Fruit fly (Drosophila melanogaster): ENCODE results near the gene tal-AA.
A peak's percentile ranks its signal among the peaks of the same experiment; 100 is the strongest.

Gene tal-AA

DNA sequence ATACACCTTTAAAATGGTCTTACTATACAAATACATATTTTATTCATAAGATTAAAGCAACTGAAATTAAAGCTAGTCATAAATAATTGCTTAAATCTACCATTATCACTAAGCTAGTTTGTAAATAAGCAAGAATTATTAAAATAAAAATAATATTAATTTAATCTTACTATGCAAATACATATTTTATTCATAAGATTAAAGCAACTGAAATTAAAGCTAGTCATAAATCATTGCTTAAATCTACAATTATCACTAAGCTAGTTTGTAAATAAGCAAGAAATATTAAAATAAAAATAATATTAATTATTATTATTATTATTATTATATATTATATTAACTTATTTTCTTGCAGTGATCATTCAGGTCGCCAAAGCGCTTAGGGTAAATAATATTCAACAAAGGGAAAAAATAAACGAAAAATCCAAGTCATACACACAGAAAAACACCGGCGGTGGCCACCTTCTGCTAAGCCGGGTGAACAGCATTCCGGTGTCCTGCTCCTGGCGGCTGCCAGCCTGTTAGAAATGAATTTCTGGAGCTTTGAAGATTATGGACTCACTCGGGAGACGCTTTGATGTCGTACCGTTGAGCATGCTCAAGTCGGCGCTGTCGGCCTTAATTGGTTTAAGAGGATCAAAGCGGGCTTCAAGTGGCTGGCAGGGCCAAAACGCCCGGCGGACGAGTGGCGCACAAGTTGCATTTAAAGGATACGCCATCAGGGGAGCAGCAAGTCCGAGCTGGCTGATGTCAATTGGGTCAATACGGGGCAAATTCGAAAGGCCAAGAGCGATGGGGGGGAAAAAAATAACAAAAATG, 8.8 kb upstream of the tal-AA start (continued):
- TF ChIP-seq PHDP (tag; optimal IDR thresholded peaks at IDR 0.05) (peak; percentile 39), Atf6 (GFP tag; IDR thresholded peaks at IDR 0.05) (0 out of 2 replicates have a peak, but pooled peaks have one; percentile 29), ATbp (GFP tag; optimal IDR thresholded peaks at IDR 0.05) (peak; percentile 37), ara (GFP tag; IDR thresholded peaks at IDR 0.05) (0 out of 2 replicates have a peak, but pooled peaks have one; percentile 18), CG4424 (GFP tag; optimal IDR thresholded peaks at IDR 0.05) (no peak), sima (GFP tag; optimal IDR thresholded peaks at IDR 0.05) (no peak), disco-r (GFP tag; optimal IDR thresholded peaks at IDR 0.05) (no peak), CG12104 (GFP tag; optimal IDR thresholded peaks at IDR 0.05) (peak; percentile 30), Med (GFP tag) (peak; percentile 40), Ravus (GFP tag; IDR thresholded peaks at IDR 0.05) (no peak), CG4404 (GFP tag; IDR thresholded peaks at IDR 0.05) (no peak), Doc3 (GFP tag; IDR thresholded peaks at IDR 0.05; ENCODE audit: partially characterized antibody) (no peak), CG13424 (tag; optimal IDR thresholded peaks at IDR 0.05) (peak; percentile 51), her (GFP tag; optimal IDR thresholded peaks at IDR 0.05) (no peak), run (tag; optimal IDR thresholded peaks at IDR 0.05) (no peak), CG10147 (GFP tag; optimal IDR thresholded peaks at IDR 0.05) (peak; percentile 21), Eip74EF (GFP tag; optimal IDR thresholded peaks at IDR 0.05) (peak in 1 of 2 experiments; percentile 19), CoRest (tag; optimal IDR thresholded peaks at IDR 0.05) (peak; percentile 46), pnt (GFP tag; optimal IDR thresholded peaks at IDR 0.05) (no peak), grau (tag; optimal IDR thresholded peaks at IDR 0.05) (peak; percentile 59), unc-4 (GFP tag; IDR thresholded peaks at IDR 0.05; ENCODE audit: partially characterized antibody) (no peak), CG8944 (GFP tag; optimal IDR thresholded peaks at IDR 0.05) (no peak), Blimp-1 (GFP tag; optimal IDR thresholded peaks at IDR 0.05) (peak; percentile 57), CG14710 (tag; optimal IDR thresholded peaks at IDR 0.05) (peak; percentile 19), D (optimal IDR thresholded peaks at IDR 0.05) (no peak), D (GFP tag; optimal IDR thresholded peaks at IDR 0.05) (peak; percentile 38), CG6689 (GFP tag; IDR thresholded peaks at IDR 0.05) (0 out of 2 replicates have a peak, but pooled peaks have one; percentile 29), D19A (tag; optimal IDR thresholded peaks at IDR 0.05) (peak; percentile 79), CG10209 (GFP tag; optimal IDR thresholded peaks at IDR 0.05) (peak; percentile 40), BtbVII (GFP tag; optimal IDR thresholded peaks at IDR 0.05) (peak; percentile 43), CG17359 (tag; optimal IDR thresholded peaks at IDR 0.05) (peak; percentile 46), bab2 (GFP tag; optimal IDR thresholded peaks at IDR 0.05) (no peak), CG33557 (GFP tag; optimal IDR thresholded peaks at IDR 0.05) (no peak), CG17829 (tag; optimal IDR thresholded peaks at IDR 0.05) (peak; percentile 41), jumu (GFP tag; optimal IDR thresholded peaks at IDR 0.05) (no peak), schlank (tag; optimal IDR thresholded peaks at IDR 0.05) (no peak), CG11696 (GFP tag; IDR thresholded peaks at IDR 0.05) (no peak), CG15269 (tag; optimal IDR thresholded peaks at IDR 0.05) (peak; percentile 53), sens (GFP tag) (peak; percentile 59), H2.0 (GFP tag; IDR thresholded peaks at IDR 0.05) (0 out of 2 replicates have a peak, but pooled peaks have one; percentile 2), sd (tag; optimal IDR thresholded peaks at IDR 0.05) (peak; percentile 100), CG10979 (tag; optimal IDR thresholded peaks at IDR 0.05) (peak; percentile 58), scrt (GFP tag; optimal IDR thresholded peaks at IDR 0.05) (peak; percentile 8), Deaf1 (tag; optimal IDR thresholded peaks at IDR 0.05) (peak; percentile 6), CG3281 (GFP tag; optimal IDR thresholded peaks at IDR 0.05) (peak; percentile 36), Doc2 (GFP tag; IDR thresholded peaks at IDR 0.05) (no peak), Dek (tag; optimal IDR thresholded peaks at IDR 0.05) (peak; percentile 29), chif (GFP tag; optimal IDR thresholded peaks at IDR 0.05) (no peak)
